Worm (Caenorhabditis elegans) whole organism, L1 larva: ENCODE results near the gene rdl-1.

Experiments used
- C04F5.9 ChIP-seq: sonication (generic microtip); optimal IDR thresholded peaks from 2 replicates; lab custom pipeline; 2016; ENCODE audit warnings: missing genetic modification characterization, missing compliant biosample characterization
- C16A3.4 ChIP-seq: fragments of 150-350 bp; optimal IDR thresholded peaks from 2 replicates; lab custom pipeline; 2014; ENCODE audit warnings: missing biosample characterization, missing genetic modification characterization
- Y116A8C.19 ChIP-seq: sonication (generic microtip); optimal IDR thresholded peaks from 2 replicates; lab custom pipeline; 2016; ENCODE audit warnings: missing compliant biosample characterization, missing genetic modification characterization, borderline replicate concordance
- alr-1 ChIP-seq: fragments of 200-800 bp; sonication (Bioruptor generic); optimal IDR thresholded peaks from 2 replicates; lab custom pipeline; 2018; ENCODE audit warnings: borderline replicate concordance, mild to moderate bottlenecking, missing genetic modification characterization, missing compliant biosample characterization
- blmp-1 ChIP-seq: fragments of 150-350 bp; optimal IDR thresholded peaks from 2 replicates; lab custom pipeline; 2014; ENCODE audit warnings: missing biosample characterization, missing genetic modification characterization
- ceh-88 ChIP-seq: fragments of 200-800 bp; sonication (Bioruptor generic); IDR thresholded peaks from 2 replicates; pipeline ENCODE4 v1.3.6; 2022; ENCODE audit warnings: missing genetic modification characterization, missing compliant biosample characterization
- ceh-90 ChIP-seq: sonication (generic microtip); optimal IDR thresholded peaks from 2 replicates; lab custom pipeline; 2016; ENCODE audit warnings: missing genetic modification characterization, missing compliant biosample characterization
- dpl-1 ChIP-seq, 3 experiments: fragments of 150-350 bp in 2 of 3; sonication (generic microtip) in 1 of 3; optimal IDR thresholded peaks; 2 replicates each; lab custom pipeline; 2014 to 2017; ENCODE audit warnings: missing biosample characterization in 3 of 3, missing genetic modification characterization in 3 of 3, missing genetic modification reagents in 3 of 3
- dsc-1 ChIP-seq: sonication (generic microtip); optimal IDR thresholded peaks from 2 replicates; lab custom pipeline; 2016; ENCODE audit warnings: mild to moderate bottlenecking, missing genetic modification characterization, missing compliant biosample characterization
- efl-1 ChIP-seq, 4 experiments: fragments of 150-350 bp; optimal IDR thresholded peaks in 3 of 4; peaks in 1 of 4; 1 replicate in 1 of 4; 2 replicates in 3 of 4; lab custom pipeline; 2014; ENCODE audit warnings: missing biosample characterization in 2 of 4, missing genetic modification characterization in 2 of 4, missing genetic modification reagents in 2 of 4
- egl-13 ChIP-seq: sonication (generic microtip); optimal IDR thresholded peaks from 2 replicates; lab custom pipeline; 2016; ENCODE audit warnings: missing genotype, missing genetic modification reagents, missing genetic modification characterization, missing compliant biosample characterization
- egl-27 ChIP-seq, 2 experiments: fragments of 150-350 bp in 1 of 2; sonication (generic microtip); optimal IDR thresholded peaks; 3 replicates each; lab custom pipeline; 2017 to 2018; ENCODE audit warnings: missing biosample characterization in 2 of 2, missing genetic modification characterization in 2 of 2, missing genetic modification reagents in 2 of 2
- elt-2 ChIP-seq: sonication (generic microtip); optimal IDR thresholded peaks from 2 replicates; lab custom pipeline; 2016; ENCODE audit warnings: missing genetic modification characterization, mild to moderate bottlenecking, inconsistent platforms, missing compliant biosample characterization, missing genetic modification reagents
- elt-3 ChIP-seq, 6 experiments: fragments of 150-350 bp in 1 of 6; sonication (generic microtip); optimal IDR thresholded peaks; 2 replicates each; lab custom pipeline; 2017 to 2018; ENCODE audit warnings: missing biosample characterization in 6 of 6, missing genetic modification characterization in 6 of 6, inconsistent platforms in 1 of 6
- fkh-4 ChIP-seq: sonication (generic microtip); optimal IDR thresholded peaks from 2 replicates; lab custom pipeline; 2016; ENCODE audit warnings: missing compliant biosample characterization, missing genetic modification characterization, borderline replicate concordance
- fkh-8 ChIP-seq: sonication (generic microtip); optimal IDR thresholded peaks from 2 replicates; lab custom pipeline; 2016; ENCODE audit warnings: mild to moderate bottlenecking, missing genetic modification characterization, missing compliant biosample characterization
- grh-1 ChIP-seq: fragments of 200-800 bp; sonication (Bioruptor generic); IDR thresholded peaks from 2 replicates; pipeline ENCODE4 v1.3.6; 2022; ENCODE audit warnings: missing genetic modification reagents, missing genetic modification characterization, missing compliant biosample characterization
- hlh-4 ChIP-seq: sonication (generic microtip); optimal IDR thresholded peaks from 2 replicates; lab custom pipeline; 2016; ENCODE audit warnings: mild to moderate bottlenecking, missing genetic modification characterization, missing compliant biosample characterization
- irx-1 ChIP-seq: sonication (generic microtip); optimal IDR thresholded peaks from 2 replicates; lab custom pipeline; 2016; ENCODE audit warnings: missing genetic modification characterization, missing compliant biosample characterization
- isw-1 ChIP-seq: fragments of 200-800 bp; sonication (Bioruptor generic); IDR thresholded peaks from 2 replicates; pipeline ENCODE4 v1.3.6; 2022; ENCODE audit warnings: missing genetic modification characterization, missing compliant biosample characterization
- jun-1 ChIP-seq: fragments of 150-350 bp; optimal IDR thresholded peaks from 2 replicates; lab custom pipeline; 2014; ENCODE audit warnings: missing biosample characterization, missing genetic modification reagents, missing genetic modification characterization
- lin-14 ChIP-seq: fragments of 200-800 bp; sonication (Bioruptor generic); optimal IDR thresholded peaks from 2 replicates; lab custom pipeline; 2018; ENCODE audit warnings: mild to moderate bottlenecking, missing genetic modification characterization, moderate library complexity, missing compliant biosample characterization
- lin-35 ChIP-seq, 2 experiments: fragments of 150-350 bp; optimal IDR thresholded peaks; 2 replicates each; lab custom pipeline; 2014; ENCODE audit warnings: missing biosample characterization in 2 of 2, missing genetic modification characterization in 2 of 2, missing genetic modification reagents in 2 of 2
- lir-3 ChIP-seq: sonication (generic microtip); optimal IDR thresholded peaks from 2 replicates; lab custom pipeline; 2016; ENCODE audit warnings: mild to moderate bottlenecking, missing genetic modification characterization, moderate library complexity, missing compliant biosample characterization; ENCODE audit not compliant: poor library complexity
- lsy-2 ChIP-seq, 2 experiments: fragments of 150-350 bp; optimal IDR thresholded peaks; 2 replicates each; lab custom pipeline; 2014; ENCODE audit warnings: missing biosample characterization in 2 of 2, missing genetic modification characterization in 2 of 2
- mab-9 ChIP-seq: fragments of 200-800 bp; sonication (Bioruptor generic); IDR thresholded peaks from 2 replicates; pipeline ENCODE4 v1.3.6; 2022; ENCODE audit warnings: missing genetic modification reagents, missing genetic modification characterization, missing compliant biosample characterization
- mef-2 ChIP-seq: fragments of 150-350 bp; optimal IDR thresholded peaks from 2 replicates; lab custom pipeline; 2014; ENCODE audit warnings: missing biosample characterization, missing genetic modification characterization
- nhr-19 ChIP-seq: fragments of 200-800 bp; sonication (Bioruptor generic); conservative IDR thresholded peaks from 2 replicates; pipeline ENCODE4 v1.3.6; 2022; ENCODE audit warnings: missing genetic modification characterization, missing compliant biosample characterization
- nhr-20 ChIP-seq: sonication (generic microtip); optimal IDR thresholded peaks from 2 replicates; lab custom pipeline; 2016; ENCODE audit warnings: mild to moderate bottlenecking, missing genetic modification characterization, missing compliant biosample characterization
- nhr-28 ChIP-seq: fragments of 150-350 bp; optimal IDR thresholded peaks from 2 replicates; lab custom pipeline; 2014; ENCODE audit warnings: missing biosample characterization, missing genetic modification characterization
- nhr-47 ChIP-seq: sonication (generic microtip); optimal IDR thresholded peaks from 2 replicates; lab custom pipeline; 2016; ENCODE audit warnings: mild to moderate bottlenecking, missing genetic modification characterization, moderate library complexity, missing compliant biosample characterization
- nhr-71 ChIP-seq: sonication (generic microtip); optimal IDR thresholded peaks from 2 replicates; lab custom pipeline; 2016; ENCODE audit warnings: mild to moderate bottlenecking, missing genetic modification characterization, moderate library complexity, missing compliant biosample characterization
- nhr-84 ChIP-seq: sonication (generic microtip); optimal IDR thresholded peaks from 2 replicates; lab custom pipeline; 2017; ENCODE audit warnings: missing biosample characterization, missing genetic modification characterization
- nhr-85 ChIP-seq: sonication (generic microtip); peaks from one replicate; lab custom pipeline; 2016; ENCODE audit warnings: missing genetic modification characterization, inconsistent platforms, missing compliant biosample characterization
- nhr-90 ChIP-seq: sonication (generic microtip); optimal IDR thresholded peaks from 2 replicates; lab custom pipeline; 2016; ENCODE audit warnings: mild to moderate bottlenecking, missing genetic modification characterization, missing compliant biosample characterization; ENCODE audit not compliant: poor library complexity
- pax-3 ChIP-seq: fragments of 200-800 bp; sonication (Bioruptor generic); optimal IDR thresholded peaks from 2 replicates; lab custom pipeline; 2018; ENCODE audit warnings: mild to moderate bottlenecking, missing genetic modification characterization, moderate library complexity, missing compliant biosample characterization
- rnt-1 ChIP-seq: sonication (generic microtip); optimal IDR thresholded peaks from 2 replicates; lab custom pipeline; 2016; ENCODE audit warnings: mild to moderate bottlenecking, missing genetic modification characterization, moderate library complexity, missing compliant biosample characterization
- skn-1 ChIP-seq: fragments of 150-350 bp; optimal IDR thresholded peaks from 2 replicates; lab custom pipeline; 2014; ENCODE audit warnings: missing biosample characterization, missing genetic modification characterization
- snu-23 ChIP-seq: sonication (generic microtip); optimal IDR thresholded peaks from 2 replicates; lab custom pipeline; 2016; ENCODE audit warnings: missing genetic modification characterization, missing compliant biosample characterization
- sox-4 ChIP-seq: sonication (generic microtip); optimal IDR thresholded peaks from 2 replicates; lab custom pipeline; 2016; ENCODE audit warnings: missing genetic modification characterization, missing compliant biosample characterization
- sptf-1 ChIP-seq: fragments of 150-350 bp; optimal IDR thresholded peaks from 2 replicates; lab custom pipeline; 2014; ENCODE audit warnings: missing biosample characterization, missing genetic modification characterization
- sup-37 ChIP-seq: fragments of 200-800 bp; sonication (Bioruptor generic); optimal IDR thresholded peaks from 2 replicates; lab custom pipeline; 2018; ENCODE audit warnings: mild to moderate bottlenecking, missing genetic modification characterization, missing compliant biosample characterization
- swsn-7 ChIP-seq: sonication (generic microtip); optimal IDR thresholded peaks from 2 replicates; lab custom pipeline; 2016; ENCODE audit warnings: missing genetic modification characterization, missing compliant biosample characterization
- tbx-2 ChIP-seq: sonication (generic microtip); optimal IDR thresholded peaks from 2 replicates; lab custom pipeline; 2016; ENCODE audit warnings: missing genetic modification characterization, missing compliant biosample characterization
- unc-130 ChIP-seq: fragments of 150-350 bp; optimal IDR thresholded peaks from 2 replicates; lab custom pipeline; 2017; ENCODE audit warnings: missing biosample characterization, missing genetic modification characterization, inconsistent platforms
- xbp-1 ChIP-seq: sonication (generic microtip); optimal IDR thresholded peaks from 2 replicates; lab custom pipeline; 2016; ENCODE audit warnings: missing genetic modification characterization, missing compliant biosample characterization
- ztf-11 ChIP-seq, 2 experiments: sonication (generic microtip); optimal IDR thresholded peaks; 2 replicates each; lab custom pipeline; 2016 to 2017; ENCODE audit warnings: missing genetic modification characterization in 2 of 2, missing biosample characterization in 1 of 2, missing compliant biosample characterization in 1 of 2

rdl-1 gene

ce11 chrIV:7816402-7817102 is 46.5 kb upstream of the rdl-1 start:
- peak; percentile 56 for TF ChIP-seq nhr-71 (tag; lab: Kevin White, UChicago)
- TF ChIP-seq nhr-20: peak; percentile 41
- TF ChIP-seq alr-1 (tag; lab: Kevin White, UChicago): no peak
- peak; percentile 53 to 89 for TF ChIP-seq efl-1 (optimal IDR thresholded peaks at IDR 0.05; lab: Kevin White, UChicago)
- TF ChIP-seq efl-1 (GFP tag; optimal IDR thresholded peaks at IDR 0.05 in 1 of 2; lab: Kevin White, UChicago): peak; percentile 87 to 99
- TF ChIP-seq blmp-1 (tag; lab: Kevin White, UChicago): peak; percentile 28
- peak; percentile 79 for TF ChIP-seq nhr-90 (tag; lab: Kevin White, UChicago)
- TF ChIP-seq lin-35 (GFP tag; optimal IDR thresholded peaks at IDR 0.05; lab: Kevin White, UChicago): peak; percentile 74 to 93
- TF ChIP-seq nhr-19 (GFP tag; lab: Robert Waterston, UW): peak; percentile 44
- no peak for TF ChIP-seq fkh-8 (tag; lab: Kevin White, UChicago)
- peak; percentile 3 for TF ChIP-seq unc-130 (tag; lab: Kevin White, UChicago)
- no peak for TF ChIP-seq jun-1 (tag; lab: Kevin White, UChicago)
- TF ChIP-seq ztf-11 (tag; optimal IDR thresholded peaks at IDR 0.05; lab: Kevin White, UChicago): peak in 1 of 2 experiments; percentile 71
- peak; percentile 10 to 53 for TF ChIP-seq lsy-2 (tag; optimal IDR thresholded peaks at IDR 0.05; lab: Kevin White, UChicago)
- TF ChIP-seq hlh-4 (tag; lab: Kevin White, UChicago): no peak
- peak; percentile 22 for TF ChIP-seq elt-2 (tag; lab: Kevin White, UChicago)
- TF ChIP-seq snu-23: peak; percentile 44
- TF ChIP-seq mab-9: no peak; the same call in 1 of the 2 replicates
- TF ChIP-seq fkh-4 (tag; lab: Kevin White, UChicago): peak; percentile 60
- TF ChIP-seq Y116A8C.19 (tag; lab: Kevin White, UChicago): peak; percentile 6
- TF ChIP-seq nhr-85: peak; percentile 91
- TF ChIP-seq sptf-1 (tag; lab: Kevin White, UChicago): no peak
- TF ChIP-seq nhr-84: no peak
- TF ChIP-seq dpl-1 (GFP tag; optimal IDR thresholded peaks at IDR 0.05; lab: Kevin White, UChicago): peak; percentile 76 to 88 (median 86)
- TF ChIP-seq egl-13 (tag; lab: Kevin White, UChicago): peak; percentile 35
- peak; percentile 73 for TF ChIP-seq lir-3 (tag; lab: Kevin White, UChicago)
- TF ChIP-seq nhr-47: peak; percentile 68
- TF ChIP-seq C04F5.9: peak; percentile 40
- TF ChIP-seq pax-3: peak; percentile 53
- TF ChIP-seq C16A3.4 (tag; lab: Kevin White, UChicago): no peak
- peak in 1 of 6 experiments; percentile 2 for TF ChIP-seq elt-3 (tag; optimal IDR thresholded peaks at IDR 0.05; lab: Kevin White, UChicago)
- no peak for TF ChIP-seq nhr-28 (tag; lab: Kevin White, UChicago)
- TF ChIP-seq sox-4: peak; percentile 64
- TF ChIP-seq dsc-1 (tag; lab: Kevin White, UChicago): peak; percentile 66
- no peak for TF ChIP-seq egl-27 (tag; optimal IDR thresholded peaks at IDR 0.05; lab: Kevin White, UChicago)
- no peak for TF ChIP-seq mef-2 (tag; lab: Kevin White, UChicago)
- no peak for TF ChIP-seq sup-37 (GFP tag; lab: Kevin White, UChicago)
- TF ChIP-seq tbx-2: peak; percentile 51
- peak; percentile 49 for TF ChIP-seq xbp-1 (tag; lab: Kevin White, UChicago)
- TF ChIP-seq rnt-1 (tag; lab: Kevin White, UChicago): peak; percentile 86
- peak; percentile 54 for TF ChIP-seq lin-14
- TF ChIP-seq swsn-7 (tag; lab: Kevin White, UChicago): peak; percentile 53
- TF ChIP-seq isw-1 (GFP tag; lab: Robert Waterston, UW): peak; percentile 5; the same call in 1 of the 2 replicates
- peak; percentile 73 for TF ChIP-seq grh-1 (GFP tag; lab: Robert Waterston, UW)
- peak; percentile 69 for TF ChIP-seq irx-1 (tag; lab: Kevin White, UChicago)
- TF ChIP-seq ceh-88 (GFP tag; lab: Robert Waterston, UW): no peak; the same call in 1 of the 2 replicates
- peak; percentile 5 for TF ChIP-seq skn-1 (tag; lab: Kevin White, UChicago)
- TF ChIP-seq ceh-90 (tag; lab: Kevin White, UChicago): peak; percentile 82
- TF ChIP-seq, all 84 proteins: peak for 34
